Worm (Caenorhabditis elegans) whole organism, late embryonic: ENCODE data around the gene lgc-5.
A peak's percentile ranks its signal among the peaks of the same experiment; 100 is the strongest.

ENCODE experiments used
- T23F11.4 ChIP-seq: fragments of 200-800 bp; sonication (Bioruptor generic); optimal IDR thresholded peaks from 2 replicates; lab custom pipeline; 2018; ENCODE audit warnings: mild to moderate bottlenecking, missing genetic modification characterization, missing compliant biosample characterization
- ahr-1 ChIP-seq: sonication (generic microtip); optimal IDR thresholded peaks from 2 replicates; lab custom pipeline; 2016; ENCODE audit warnings: missing genetic modification characterization, missing compliant biosample characterization
- ceh-19 ChIP-seq: fragments of 200-800 bp; sonication (Bioruptor generic); optimal IDR thresholded peaks from 2 replicates; lab custom pipeline; 2018; ENCODE audit warnings: mild to moderate bottlenecking, missing genetic modification characterization, missing compliant biosample characterization
- ceh-22 ChIP-seq: sonication (generic microtip); optimal IDR thresholded peaks from 2 replicates; lab custom pipeline; 2017; ENCODE audit warnings: missing biosample characterization, missing genetic modification characterization
- ceh-30 ChIP-seq: fragments of 150-350 bp; optimal IDR thresholded peaks from 2 replicates; lab custom pipeline; 2014; ENCODE audit warnings: missing biosample characterization, missing genetic modification characterization
- ceh-48 ChIP-seq: sonication (generic microtip); optimal IDR thresholded peaks from 2 replicates; lab custom pipeline; 2016; ENCODE audit warnings: missing genetic modification characterization, inconsistent platforms, missing compliant biosample characterization
- ceh-6 ChIP-seq: fragments of 200-800 bp; sonication (Bioruptor generic); optimal IDR thresholded peaks from 2 replicates; lab custom pipeline; 2018; ENCODE audit warnings: mild to moderate bottlenecking, missing genetic modification characterization, missing compliant biosample characterization
- elt-2 ChIP-seq: sonication (generic microtip); optimal IDR thresholded peaks from 2 replicates; lab custom pipeline; 2016; ENCODE audit warnings: missing genetic modification reagents, missing genetic modification characterization, missing compliant biosample characterization
- eyg-1 ChIP-seq: sonication (generic microtip); optimal IDR thresholded peaks from 2 replicates; lab custom pipeline; 2016; ENCODE audit warnings: missing genotype, missing genetic modification characterization, missing compliant biosample characterization
- fax-1 ChIP-seq: sonication (generic microtip); optimal IDR thresholded peaks from 2 replicates; lab custom pipeline; 2016; ENCODE audit warnings: missing genotype, missing genetic modification characterization, missing compliant biosample characterization
- fkh-10 ChIP-seq: fragments of 150-350 bp; optimal IDR thresholded peaks from 2 replicates; lab custom pipeline; 2014; ENCODE audit warnings: missing biosample characterization, missing genetic modification reagents, missing genetic modification characterization
- fkh-6 ChIP-seq: sonication (generic microtip); optimal IDR thresholded peaks from 2 replicates; lab custom pipeline; 2016; ENCODE audit warnings: missing genetic modification characterization, missing compliant biosample characterization
- gmeb-2 ChIP-seq: sonication (generic microtip); optimal IDR thresholded peaks from 2 replicates; lab custom pipeline; 2016; ENCODE audit warnings: missing genetic modification characterization, inconsistent platforms, missing compliant biosample characterization
- hlh-13 ChIP-seq: fragments of 200-800 bp; sonication (Bioruptor generic); optimal IDR thresholded peaks from 2 replicates; lab custom pipeline; 2018; ENCODE audit warnings: mild to moderate bottlenecking, missing genetic modification characterization, missing compliant biosample characterization
- hlh-15 ChIP-seq: sonication (generic microtip); optimal IDR thresholded peaks from 2 replicates; lab custom pipeline; 2016; ENCODE audit warnings: missing genetic modification characterization, missing compliant biosample characterization
- hlh-30 ChIP-seq: sonication (generic microtip); optimal IDR thresholded peaks from 2 replicates; lab custom pipeline; 2017; ENCODE audit warnings: antibody characterized with exemption, missing genetic modification characterization, missing compliant biosample characterization; ENCODE audit not compliant: insufficient read depth
- hlh-8 ChIP-seq: sonication (generic microtip); optimal IDR thresholded peaks from 2 replicates; lab custom pipeline; 2016; ENCODE audit warnings: missing genotype, missing genetic modification characterization, missing compliant biosample characterization
- lin-11 ChIP-seq: fragments of 200-800 bp; sonication (Bioruptor generic); optimal IDR thresholded peaks from 2 replicates; lab custom pipeline; 2018; ENCODE audit warnings: mild to moderate bottlenecking, missing genetic modification characterization, missing compliant biosample characterization
- madf-2 ChIP-seq: sonication (generic microtip); optimal IDR thresholded peaks from 2 replicates; lab custom pipeline; 2017; ENCODE audit warnings: missing genetic modification characterization, missing compliant biosample characterization
- nhr-11 ChIP-seq: fragments of 150-350 bp; optimal IDR thresholded peaks from 2 replicates; lab custom pipeline; 2014; ENCODE audit warnings: missing biosample characterization, missing genetic modification characterization
- npax-4 ChIP-seq: sonication (generic microtip); optimal IDR thresholded peaks from 2 replicates; lab custom pipeline; 2016; ENCODE audit warnings: missing genetic modification characterization, missing compliant biosample characterization
- pax-1 ChIP-seq: fragments of 150-350 bp; optimal IDR thresholded peaks from 2 replicates; lab custom pipeline; 2014; ENCODE audit warnings: missing biosample characterization, missing genetic modification characterization
- pha-2 ChIP-seq: sonication (generic microtip); optimal IDR thresholded peaks from 2 replicates; lab custom pipeline; 2017; ENCODE audit warnings: mild to moderate bottlenecking, missing genetic modification characterization, missing compliant biosample characterization
- pqm-1 ChIP-seq: sonication (generic microtip); optimal IDR thresholded peaks from 2 replicates; lab custom pipeline; 2016; ENCODE audit warnings: missing genetic modification characterization, missing compliant biosample characterization
- pros-1 ChIP-seq: fragments of 150-350 bp; optimal IDR thresholded peaks from 2 replicates; lab custom pipeline; 2014; ENCODE audit warnings: missing biosample characterization, missing genetic modification reagents, missing genetic modification characterization
- ref-2 ChIP-seq: sonication (generic microtip); optimal IDR thresholded peaks from 2 replicates; lab custom pipeline; 2016; ENCODE audit warnings: missing genetic modification characterization, missing compliant biosample characterization
- sox-4 ChIP-seq: sonication (generic microtip); optimal IDR thresholded peaks from 2 replicates; lab custom pipeline; 2017; ENCODE audit warnings: mild to moderate bottlenecking, missing genetic modification characterization, inconsistent platforms, missing compliant biosample characterization
- tbx-7 ChIP-seq: sonication (generic microtip); optimal IDR thresholded peaks from 2 replicates; lab custom pipeline; 2016; ENCODE audit warnings: missing genotype, missing genetic modification characterization, missing compliant biosample characterization
- unc-3 ChIP-seq, 2 experiments: fragments of 200-800 bp in 1 of 2; sonication (Bioruptor generic) in 1 of 2; sonication (generic microtip) in 1 of 2; conservative IDR thresholded peaks in 1 of 2; optimal IDR thresholded peaks in 1 of 2; 2 replicates each; pipeline versions ENCODE4 v1.3.6 to Lab custom; 2016 to 2022; ENCODE audit warnings: missing compliant biosample characterization in 2 of 2, missing genetic modification characterization in 2 of 2, missing genetic modification reagents in 1 of 2
- unc-42 ChIP-seq: sonication (generic microtip); optimal IDR thresholded peaks from 2 replicates; lab custom pipeline; 2016; ENCODE audit warnings: missing genotype, missing genetic modification characterization, missing compliant biosample characterization
- unc-55 ChIP-seq: sonication (generic microtip); optimal IDR thresholded peaks from 2 replicates; lab custom pipeline; 2017; ENCODE audit warnings: missing biosample characterization, missing genetic modification reagents, missing genetic modification characterization
- unc-86 ChIP-seq: sonication (generic microtip); optimal IDR thresholded peaks from 2 replicates; lab custom pipeline; 2016; ENCODE audit warnings: missing genetic modification characterization, missing compliant biosample characterization
- zip-5 ChIP-seq: sonication (generic microtip); optimal IDR thresholded peaks from 2 replicates; lab custom pipeline; 2016; ENCODE audit warnings: missing genetic modification characterization, missing compliant biosample characterization
- ztf-16 ChIP-seq: sonication (generic microtip); optimal IDR thresholded peaks from 2 replicates; lab custom pipeline; 2017; ENCODE audit warnings: missing genetic modification characterization, missing compliant biosample characterization

lgc-5 gene

ce11 chrIV:8380266-8380850 is 37.9 kb downstream of the lgc-5 start:
- TF ChIP-seq ceh-22 (no peak), fkh-10 (GFP tag; lab: Kevin White, UChicago) (no peak), elt-2 (peak; percentile 87)
- TF ChIP-seq, all 69 proteins: peak for 1

DNA sequence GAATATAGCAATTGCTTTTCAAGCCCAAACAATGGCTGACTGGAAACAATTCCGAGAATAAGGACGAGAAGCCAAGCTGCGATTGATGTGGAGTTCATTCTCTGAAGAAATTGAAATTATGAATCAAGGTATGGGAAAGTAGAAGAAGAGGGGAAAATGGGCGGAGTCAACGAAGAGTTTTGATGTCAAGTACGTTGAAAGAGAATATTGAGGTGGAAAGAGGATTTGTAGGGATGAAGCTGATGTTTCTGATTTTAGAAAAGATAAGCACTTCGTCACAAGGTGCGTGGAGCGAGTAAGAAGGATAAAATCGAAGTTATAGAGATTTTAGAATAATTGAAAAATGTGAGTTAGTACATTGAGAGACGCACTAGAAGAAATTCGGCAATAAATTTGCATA is 40.2 kb downstream of the lgc-5 start, which contains the start of gene D2096.9:
TSS of gene D2096.9 (minus strand) at position 101 of the 400 bp plus-strand sequence.
- no peak for TF ChIP-seq ahr-1
- TF ChIP-seq ztf-16 (tag; lab: Kevin White, UChicago), result no peak
- no peak for TF ChIP-seq madf-2
- TF ChIP-seq T23F11.4 (GFP tag; lab: Kevin White, UChicago), result no peak
- TF ChIP-seq hlh-8 (tag; lab: Kevin White, UChicago), result no peak
- no peak for TF ChIP-seq ceh-48 (tag; lab: Kevin White, UChicago)
- no peak for TF ChIP-seq nhr-11 (tag; lab: Kevin White, UChicago)
- TF ChIP-seq pros-1, result no peak
- TF ChIP-seq pax-1 (tag; lab: Kevin White, UChicago), result no peak
- TF ChIP-seq unc-86 (tag; lab: Kevin White, UChicago), result no peak
- no peak for TF ChIP-seq ceh-19 (GFP tag; lab: Kevin White, UChicago)
- no peak for TF ChIP-seq sox-4 (tag; lab: Kevin White, UChicago)
- no peak for TF ChIP-seq fax-1 (tag; lab: Kevin White, UChicago)
- no peak for TF ChIP-seq hlh-30 (tag; lab: Kevin White, UChicago)
- TF ChIP-seq pha-2, result no peak
- no peak for TF ChIP-seq pqm-1 (tag; lab: Kevin White, UChicago)
- TF ChIP-seq fkh-6 (tag; lab: Kevin White, UChicago), result no peak
- TF ChIP-seq tbx-7 (tag; lab: Kevin White, UChicago), result no peak

ce11 chrIV:8384737-8385136 is 42.3 kb downstream of the lgc-5 start:
- no peak for TF ChIP-seq hlh-8 (tag; lab: Kevin White, UChicago)
- TF ChIP-seq unc-3 (GFP tag; conservative IDR thresholded peaks at IDR 0.05; lab: Robert Waterston, UW), result no peak
- no peak for TF ChIP-seq unc-3 (tag; optimal IDR thresholded peaks at IDR 0.05; lab: Kevin White, UChicago)
- no peak for TF ChIP-seq hlh-13
- no peak for TF ChIP-seq ahr-1
- TF ChIP-seq unc-86 (tag; lab: Kevin White, UChicago), result no peak
- TF ChIP-seq pha-2, result no peak
- TF ChIP-seq ceh-6, result no peak
- no peak for TF ChIP-seq ztf-16 (tag; lab: Kevin White, UChicago)
- TF ChIP-seq nhr-11 (tag; lab: Kevin White, UChicago), result no peak
- no peak for TF ChIP-seq fkh-10 (GFP tag; lab: Kevin White, UChicago)
- TF ChIP-seq npax-4 (tag; lab: Kevin White, UChicago), result no peak
- TF ChIP-seq hlh-30 (tag; lab: Kevin White, UChicago), result no peak
- no peak for TF ChIP-seq pros-1
- no peak for TF ChIP-seq eyg-1 (tag; lab: Kevin White, UChicago)
- no peak for TF ChIP-seq T23F11.4 (GFP tag; lab: Kevin White, UChicago)
- TF ChIP-seq zip-5 (tag; lab: Kevin White, UChicago), result no peak
- TF ChIP-seq ref-2 (tag; lab: Kevin White, UChicago), result no peak
- TF ChIP-seq unc-55 (GFP tag; lab: Kevin White, UChicago), result no peak
- TF ChIP-seq gmeb-2 (tag; lab: Kevin White, UChicago), result no peak

ce11 chrIV:8385662-8386061 is 43.2 kb downstream of the lgc-5 start:
- TF ChIP-seq ceh-30 (no peak), fkh-10 (GFP tag; lab: Kevin White, UChicago) (no peak), lin-11 (no peak), unc-42 (tag; lab: Kevin White, UChicago) (peak; percentile 45), hlh-15 (tag; lab: Kevin White, UChicago) (no peak)
